Worm (Caenorhabditis elegans) whole organism, late embryonic: ENCODE results near the gene T19H12.15.

Experiments
- C08G9.2 ChIP-seq: sonication (generic microtip); optimal IDR thresholded peaks from 2 replicates; lab custom pipeline; 2016; ENCODE audit warnings: mild to moderate bottlenecking, missing genetic modification characterization, moderate library complexity, missing compliant biosample characterization
- F13H6.1 ChIP-seq: sonication (generic microtip); optimal IDR thresholded peaks from 2 replicates; lab custom pipeline; 2016; ENCODE audit warnings: missing genetic modification characterization, missing compliant biosample characterization
- K02D7.2 ChIP-seq: sonication (generic microtip); optimal IDR thresholded peaks from 2 replicates; lab custom pipeline; 2017; ENCODE audit warnings: mild to moderate bottlenecking, missing genetic modification characterization, missing compliant biosample characterization
- ahr-1 ChIP-seq: sonication (generic microtip); optimal IDR thresholded peaks from 2 replicates; lab custom pipeline; 2016; ENCODE audit warnings: missing genetic modification characterization, missing compliant biosample characterization
- ama-1 ChIP-seq: fragments of 150-350 bp; optimal IDR thresholded peaks from 2 replicates; lab custom pipeline; 2014
- ceh-19 ChIP-seq: fragments of 200-800 bp; sonication (Bioruptor generic); optimal IDR thresholded peaks from 2 replicates; lab custom pipeline; 2018; ENCODE audit warnings: mild to moderate bottlenecking, missing genetic modification characterization, missing compliant biosample characterization
- ceh-22 ChIP-seq: sonication (generic microtip); optimal IDR thresholded peaks from 2 replicates; lab custom pipeline; 2017; ENCODE audit warnings: missing biosample characterization, missing genetic modification characterization
- ceh-31 ChIP-seq: sonication (generic microtip); optimal IDR thresholded peaks from 2 replicates; lab custom pipeline; 2016; ENCODE audit warnings: missing genetic modification characterization, missing compliant biosample characterization
- ceh-45 ChIP-seq: fragments of 200-800 bp; sonication (Bioruptor generic); IDR thresholded peaks from 2 replicates; pipeline ENCODE4 v1.3.6; 2022; ENCODE audit warnings: missing genetic modification reagents, missing genetic modification characterization, missing compliant biosample characterization
- ceh-6 ChIP-seq: fragments of 200-800 bp; sonication (Bioruptor generic); optimal IDR thresholded peaks from 2 replicates; lab custom pipeline; 2018; ENCODE audit warnings: mild to moderate bottlenecking, missing genetic modification characterization, missing compliant biosample characterization
- ceh-9 ChIP-seq: sonication (generic microtip); optimal IDR thresholded peaks from 2 replicates; lab custom pipeline; 2016; ENCODE audit warnings: mild to moderate bottlenecking, missing genetic modification characterization, inconsistent platforms, missing compliant biosample characterization
- elt-2 ChIP-seq: sonication (generic microtip); optimal IDR thresholded peaks from 2 replicates; lab custom pipeline; 2016; ENCODE audit warnings: missing genetic modification reagents, missing genetic modification characterization, missing compliant biosample characterization
- elt-4 ChIP-seq: sonication (generic microtip); optimal IDR thresholded peaks from 2 replicates; lab custom pipeline; 2016; ENCODE audit warnings: missing genetic modification characterization, missing compliant biosample characterization
- eyg-1 ChIP-seq: sonication (generic microtip); optimal IDR thresholded peaks from 2 replicates; lab custom pipeline; 2016; ENCODE audit warnings: missing genotype, missing genetic modification characterization, missing compliant biosample characterization
- fkh-10 ChIP-seq: fragments of 150-350 bp; optimal IDR thresholded peaks from 2 replicates; lab custom pipeline; 2014; ENCODE audit warnings: missing biosample characterization, missing genetic modification reagents, missing genetic modification characterization
- fkh-6 ChIP-seq: sonication (generic microtip); optimal IDR thresholded peaks from 2 replicates; lab custom pipeline; 2016; ENCODE audit warnings: missing genetic modification characterization, missing compliant biosample characterization
- gmeb-2 ChIP-seq: sonication (generic microtip); optimal IDR thresholded peaks from 2 replicates; lab custom pipeline; 2016; ENCODE audit warnings: missing genetic modification characterization, inconsistent platforms, missing compliant biosample characterization
- hlh-15 ChIP-seq: sonication (generic microtip); optimal IDR thresholded peaks from 2 replicates; lab custom pipeline; 2016; ENCODE audit warnings: missing genetic modification characterization, missing compliant biosample characterization
- lin-11 ChIP-seq: fragments of 200-800 bp; sonication (Bioruptor generic); optimal IDR thresholded peaks from 2 replicates; lab custom pipeline; 2018; ENCODE audit warnings: mild to moderate bottlenecking, missing genetic modification characterization, missing compliant biosample characterization
- nhr-11 ChIP-seq: fragments of 150-350 bp; optimal IDR thresholded peaks from 2 replicates; lab custom pipeline; 2014; ENCODE audit warnings: missing biosample characterization, missing genetic modification characterization
- nhr-232 ChIP-seq: sonication (generic microtip); optimal IDR thresholded peaks from 2 replicates; lab custom pipeline; 2016; ENCODE audit warnings: missing genetic modification characterization, missing compliant biosample characterization
- npax-4 ChIP-seq: sonication (generic microtip); optimal IDR thresholded peaks from 2 replicates; lab custom pipeline; 2016; ENCODE audit warnings: missing genetic modification characterization, missing compliant biosample characterization
- odd-2 ChIP-seq: sonication (generic microtip); optimal IDR thresholded peaks from 2 replicates; lab custom pipeline; 2017; ENCODE audit warnings: antibody characterized with exemption, mild to moderate bottlenecking, missing genetic modification characterization, missing compliant biosample characterization
- pag-3 ChIP-seq: sonication (generic microtip); optimal IDR thresholded peaks from 2 replicates; lab custom pipeline; 2016; ENCODE audit warnings: missing compliant biosample characterization, missing genetic modification characterization, borderline replicate concordance
- pqm-1 ChIP-seq: sonication (generic microtip); optimal IDR thresholded peaks from 2 replicates; lab custom pipeline; 2016; ENCODE audit warnings: missing genetic modification characterization, missing compliant biosample characterization
- pros-1 ChIP-seq: fragments of 150-350 bp; optimal IDR thresholded peaks from 2 replicates; lab custom pipeline; 2014; ENCODE audit warnings: missing biosample characterization, missing genetic modification reagents, missing genetic modification characterization
- ref-2 ChIP-seq: sonication (generic microtip); optimal IDR thresholded peaks from 2 replicates; lab custom pipeline; 2016; ENCODE audit warnings: missing genetic modification characterization, missing compliant biosample characterization
- rnt-1 ChIP-seq: sonication (generic microtip); optimal IDR thresholded peaks from 2 replicates; lab custom pipeline; 2016; ENCODE audit warnings: missing genetic modification characterization, missing compliant biosample characterization
- sdc-2 ChIP-seq: sonication (generic microtip); optimal IDR thresholded peaks from 2 replicates; lab custom pipeline; 2016; ENCODE audit warnings: missing genotype, missing genetic modification characterization, missing compliant biosample characterization
- sox-2 ChIP-seq: fragments of 200-800 bp; sonication (Bioruptor generic); IDR thresholded peaks from 2 replicates; pipeline ENCODE4 v1.3.6; 2022; ENCODE audit warnings: missing genetic modification reagents, missing genetic modification characterization, missing compliant biosample characterization
- tbx-7 ChIP-seq: sonication (generic microtip); optimal IDR thresholded peaks from 2 replicates; lab custom pipeline; 2016; ENCODE audit warnings: missing genotype, missing genetic modification characterization, missing compliant biosample characterization
- ttx-3 ChIP-seq: sonication (generic microtip); optimal IDR thresholded peaks from 2 replicates; lab custom pipeline; 2016; ENCODE audit warnings: missing genetic modification reagents, missing genetic modification characterization, missing compliant biosample characterization
- unc-3 ChIP-seq, 2 experiments: fragments of 200-800 bp in 1 of 2; sonication (Bioruptor generic) in 1 of 2; sonication (generic microtip) in 1 of 2; conservative IDR thresholded peaks in 1 of 2; optimal IDR thresholded peaks in 1 of 2; 2 replicates each; pipeline versions ENCODE4 v1.3.6 to Lab custom; 2016 to 2022; ENCODE audit warnings: missing compliant biosample characterization in 2 of 2, missing genetic modification characterization in 2 of 2, missing genetic modification reagents in 1 of 2
- unc-42 ChIP-seq: sonication (generic microtip); optimal IDR thresholded peaks from 2 replicates; lab custom pipeline; 2016; ENCODE audit warnings: missing genotype, missing genetic modification characterization, missing compliant biosample characterization
- unc-86 ChIP-seq: sonication (generic microtip); optimal IDR thresholded peaks from 2 replicates; lab custom pipeline; 2016; ENCODE audit warnings: missing genetic modification characterization, missing compliant biosample characterization

T19H12.15 gene

DNA sequence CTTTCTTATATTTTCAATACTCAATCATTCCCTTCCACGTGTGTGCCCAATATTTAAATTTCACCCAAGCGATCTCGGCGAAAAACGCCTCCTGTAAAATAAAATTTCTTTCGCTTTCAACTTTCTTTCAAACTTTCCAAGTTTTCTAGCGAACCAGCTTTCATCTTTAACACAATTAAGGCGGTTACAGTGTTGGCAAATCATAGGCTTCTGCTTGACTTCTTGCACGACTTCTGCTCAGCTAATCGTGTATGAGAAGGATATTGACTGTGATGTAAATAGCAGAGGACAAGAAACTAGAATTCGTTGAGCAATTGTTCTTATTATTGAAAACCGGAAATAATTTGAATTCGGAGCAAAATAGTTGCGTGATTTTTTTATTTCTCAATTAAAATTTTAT is 12.2 kb upstream of the T19H12.15 start:
- TF ChIP-seq F13H6.1 (tag; lab: Kevin White, UChicago) (no peak), ahr-1 (tag; lab: Kevin White, UChicago) (no peak)

DNA sequence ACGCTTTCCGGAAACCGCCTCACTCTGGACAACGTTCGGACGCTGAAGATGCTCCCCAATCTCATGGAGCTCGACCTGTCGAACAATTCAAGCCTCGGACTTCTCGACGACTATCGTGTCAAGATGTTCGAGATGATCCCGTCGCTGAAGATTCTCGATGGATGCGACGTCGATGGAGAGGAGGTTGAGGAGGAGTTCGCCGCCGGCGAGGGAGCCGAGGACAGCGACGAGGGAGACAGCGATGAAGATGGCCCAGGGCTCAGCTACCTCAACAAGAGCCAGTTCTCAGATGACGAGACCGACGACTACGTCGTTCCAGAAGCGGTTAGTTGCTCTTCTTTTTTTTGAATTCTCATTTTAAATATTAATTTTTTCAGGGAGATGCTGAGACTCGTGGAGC is 11.6 kb upstream of the T19H12.15 start:
- TF ChIP-seq tbx-7 (no peak), eyg-1 (no peak), sox-2 (no peak), ttx-3 (tag; lab: Kevin White, UChicago) (no peak), fkh-6 (no peak), fkh-10 (GFP tag; lab: Kevin White, UChicago) (no peak), pag-3 (tag; lab: Kevin White, UChicago) (no peak), ceh-31 (tag; lab: Kevin White, UChicago) (no peak), ceh-9 (tag; lab: Kevin White, UChicago) (no peak), unc-42 (tag; lab: Kevin White, UChicago) (no peak)

DNA sequence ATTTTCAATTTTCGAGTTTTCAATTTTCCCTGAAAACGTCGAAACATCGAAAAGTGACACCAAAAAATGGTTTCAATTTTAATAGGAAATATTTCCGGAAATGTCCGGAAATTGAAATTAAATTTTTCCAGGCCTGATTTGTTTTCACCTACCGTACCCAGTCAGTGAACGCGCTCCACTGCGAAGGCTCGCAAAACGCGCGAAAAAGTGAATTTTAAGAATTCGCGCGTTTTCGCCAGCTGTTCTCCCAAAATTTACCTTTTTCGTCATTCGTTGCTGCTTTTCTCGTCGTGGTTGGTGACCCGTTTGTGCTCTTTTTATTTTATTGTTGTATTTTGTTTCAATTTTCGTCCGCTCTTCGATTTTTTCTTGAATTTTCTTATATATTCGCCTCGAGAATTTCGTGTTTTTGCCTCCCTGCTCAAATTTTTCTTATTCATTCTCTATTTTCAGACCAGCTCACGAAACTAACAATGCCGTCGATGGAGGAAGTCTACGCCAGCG is 10.9 kb upstream of the T19H12.15 start, which contains the start of gene T19H12.2:
T19H12.2 (plus strand) TSS at position 454 of the 504 bp plus-strand sequence.
- TF ChIP-seq sdc-2 = no peak
- TF ChIP-seq lin-11 = no peak
- TF ChIP-seq ceh-45 (GFP tag; lab: Robert Waterston, UW) = no peak
- TF ChIP-seq fkh-10 (GFP tag; lab: Kevin White, UChicago) = no peak
- no peak for TF ChIP-seq nhr-11 (tag; lab: Kevin White, UChicago)
- TF ChIP-seq, all 69 proteins: peak for 0

DNA sequence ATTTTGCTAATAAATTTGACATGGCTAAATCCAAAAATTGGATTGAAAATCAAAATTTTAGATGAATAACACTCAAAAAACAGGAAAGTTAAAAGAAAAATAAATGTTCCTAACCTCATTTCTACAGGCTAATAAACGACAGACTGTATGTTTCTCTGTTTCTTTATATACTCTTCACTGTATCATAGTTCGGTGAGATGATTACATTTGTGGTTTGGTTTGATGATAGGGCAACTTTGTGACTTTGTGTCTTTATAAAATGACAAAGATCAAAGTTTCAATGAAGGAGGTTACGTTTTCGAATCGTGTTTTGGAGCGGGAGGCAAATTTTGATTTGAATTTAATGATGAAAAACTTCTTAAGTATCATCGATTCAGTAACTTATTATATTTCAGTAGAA is 10.3 kb upstream of the T19H12.15 start, which contains the start of gene ugt-12:
ugt-12 (minus strand) TSS at position 153 of the 400 bp plus-strand sequence.
- TF ChIP-seq hlh-15 (tag; lab: Kevin White, UChicago) (no peak), elt-4 (tag; lab: Kevin White, UChicago) (no peak), ceh-22 (tag; lab: Kevin White, UChicago) (no peak), K02D7.2 (no peak), npax-4 (tag; lab: Kevin White, UChicago) (no peak), ref-2 (tag; lab: Kevin White, UChicago) (no peak), elt-2 (tag; lab: Kevin White, UChicago) (no peak), C08G9.2 (no peak), pros-1 (no peak), ceh-19 (no peak), sox-2 (no peak), ahr-1 (tag; lab: Kevin White, UChicago) (no peak), rnt-1 (tag; lab: Kevin White, UChicago) (no peak), ceh-6 (GFP tag; lab: Kevin White, UChicago) (no peak), pag-3 (tag; lab: Kevin White, UChicago) (no peak), unc-42 (tag; lab: Kevin White, UChicago) (no peak), odd-2 (no peak), unc-3 (GFP tag; conservative IDR thresholded peaks at IDR 0.05; lab: Robert Waterston, UW) (no peak), unc-3 (tag; optimal IDR thresholded peaks at IDR 0.05; lab: Kevin White, UChicago) (no peak)

DNA sequence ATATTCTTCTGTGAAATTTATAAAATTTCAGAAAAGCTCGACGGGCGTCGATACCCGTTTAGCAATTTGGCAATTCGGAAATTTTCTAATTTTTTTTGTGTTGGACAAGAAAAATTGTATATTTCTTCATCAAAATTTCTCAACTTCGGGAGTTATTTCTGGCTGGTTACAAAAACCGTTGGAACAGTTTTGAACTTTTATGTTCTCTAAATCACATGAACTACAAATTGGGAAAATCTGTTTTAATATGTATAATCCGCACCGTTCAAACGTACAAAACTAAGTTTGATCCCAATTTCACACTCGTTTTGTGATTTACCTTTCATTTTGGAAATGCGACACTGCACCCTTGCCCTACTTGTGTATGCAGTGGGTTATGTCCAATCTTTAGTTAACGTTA is 6.2 kb upstream of the T19H12.15 start, which contains the start of gene T19H12.3:
T19H12.3 (plus strand) TSS at position 301 of the 400 bp plus-strand sequence.
- no peak for TF ChIP-seq pqm-1 (tag; lab: Kevin White, UChicago)
- no peak for TF ChIP-seq unc-86
- TF ChIP-seq odd-2 = no peak

DNA sequence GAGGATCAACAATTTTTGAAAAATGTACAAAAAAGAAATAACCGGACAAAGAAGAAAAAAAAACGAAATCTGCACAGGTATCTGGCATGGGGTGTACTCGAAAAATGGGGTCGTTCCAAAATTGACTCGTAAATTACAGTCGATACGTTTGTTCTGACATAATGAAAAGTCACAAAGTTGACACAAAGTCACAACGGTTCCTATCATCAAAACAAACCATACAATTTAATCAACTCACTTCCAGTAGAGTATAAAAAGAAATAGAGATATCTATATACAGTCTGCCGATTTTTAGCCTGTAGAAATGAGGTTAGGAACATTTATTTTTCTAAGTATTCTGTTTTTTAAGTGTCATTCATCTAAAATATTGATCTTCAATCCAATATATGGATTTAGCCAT is 5.3 kb upstream of the T19H12.15 start, which contains the start of gene T19H12.12:
T19H12.12 (plus strand) TSS at position 301 of the 400 bp plus-strand sequence.
- TF ChIP-seq nhr-232 (tag; lab: Kevin White, UChicago) = no peak
- TF ChIP-seq gmeb-2 (tag; lab: Kevin White, UChicago) = no peak
- TF ChIP-seq fkh-6 = no peak
- TF ChIP-seq ama-1 (lab: Kevin White, UChicago) = no peak
